Worm (Caenorhabditis elegans) whole organism, dauer: Measurements from ENCODE around the gene T21C9.13.

Source experiments
- unc-62 ChIP-seq: sonication (generic microtip); optimal IDR thresholded peaks from 2 replicates; lab custom pipeline; 2017; ENCODE audit warnings: missing biosample characterization, missing genetic modification reagents, missing genetic modification characterization

T21C9.13 gene

DNA sequence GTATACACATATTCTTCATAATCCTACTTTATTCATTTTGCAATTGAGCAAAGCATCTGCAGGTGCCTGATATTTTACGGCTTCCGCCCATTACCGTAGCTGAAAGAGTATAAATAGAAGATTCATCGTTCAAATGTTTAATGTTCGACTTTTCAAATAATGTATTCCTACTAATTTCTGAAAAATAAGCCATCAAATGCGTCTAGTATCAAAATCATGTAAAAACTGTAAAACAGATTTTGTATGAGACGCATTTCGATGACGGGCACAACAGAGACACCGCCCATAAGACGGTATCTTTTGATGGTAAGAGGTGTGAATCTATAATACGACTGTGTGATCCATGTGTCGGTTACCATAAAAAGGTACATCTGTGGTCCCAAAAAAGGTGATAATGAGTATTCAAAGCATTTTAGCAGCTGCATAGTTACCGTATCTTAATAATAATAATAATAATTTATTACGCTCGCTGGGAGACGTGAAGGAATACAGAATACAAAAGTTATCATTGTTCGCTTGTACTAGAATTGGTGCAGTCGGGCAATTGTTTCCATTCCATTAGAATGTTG, 50.1 kb downstream of the T21C9.13 start, which contains the start of the genes C32C4.3 and C32C4.16:
C32C4.3 (minus strand) TSS at position 101 of the 569 bp plus-strand sequence.
C32C4.16 (plus strand) TSS at position 519 of the 569 bp plus-strand sequence.
- TF ChIP-seq unc-62 (GFP tag; lab: Kevin White, UChicago) = no peak

DNA sequence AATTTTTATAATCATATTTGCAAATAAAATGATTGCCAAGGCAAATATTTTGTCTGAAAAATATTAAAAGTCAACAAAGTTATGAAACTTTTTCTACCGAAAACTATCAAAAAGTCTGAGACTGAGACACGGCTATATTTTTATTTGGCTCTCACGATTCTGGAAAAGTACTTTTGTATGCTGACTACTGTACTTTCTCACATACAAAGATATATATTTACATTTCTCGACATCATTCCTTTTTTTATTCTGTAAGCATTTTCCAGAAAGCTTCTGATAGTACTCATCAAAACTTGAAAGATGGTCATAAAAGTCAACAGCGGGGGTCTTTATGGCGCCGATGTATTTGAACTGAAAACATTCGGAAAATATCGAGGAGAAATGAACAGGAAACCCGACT, 51.1 kb downstream of the T21C9.13 start, which contains the start of gene aqp-6:
aqp-6 (plus strand) TSS at position 301 of the 400 bp plus-strand sequence.
- TF ChIP-seq unc-62 (GFP tag; lab: Kevin White, UChicago) = no peak
